Worm (Caenorhabditis elegans) whole organism, young adult: Measurements from ENCODE around the gene B0001.4.

Experiments
- D2030.7 ChIP-seq: fragments of 200-800 bp; sonication (Bioruptor generic); IDR thresholded peaks from 2 replicates; pipeline ENCODE4 v1.3.6; 2022; ENCODE audit warnings: missing genetic modification reagents, missing genetic modification characterization, missing compliant biosample characterization
- F33H1.4 ChIP-seq: fragments of 200-800 bp; sonication (Bioruptor generic); IDR thresholded peaks from 2 replicates; pipeline ENCODE4 v1.3.6; 2022; ENCODE audit warnings: missing genetic modification reagents, missing genetic modification characterization, missing compliant biosample characterization
- F57A8.1 ChIP-seq: fragments of 200-800 bp; sonication (Bioruptor generic); optimal IDR thresholded peaks from 2 replicates; lab custom pipeline; 2018; ENCODE audit warnings: mild to moderate bottlenecking, missing genetic modification characterization, moderate library complexity, missing compliant biosample characterization
- Y53F4B.3 ChIP-seq: fragments of 200-800 bp; sonication (Bioruptor generic); IDR thresholded peaks from 2 replicates; pipeline ENCODE4 v1.3.6; 2022; ENCODE audit warnings: missing genetic modification reagents, missing genetic modification characterization, missing compliant biosample characterization
- Y67H2A.10 ChIP-seq: fragments of 200-800 bp; sonication (Bioruptor generic); conservative IDR thresholded peaks from 2 replicates; pipeline ENCODE4 v1.3.6; 2022; ENCODE audit warnings: missing genetic modification reagents, missing genetic modification characterization, missing compliant biosample characterization
- ZK185.1 ChIP-seq: sonication (generic microtip); optimal IDR thresholded peaks from 2 replicates; lab custom pipeline; 2016; ENCODE audit warnings: mild to moderate bottlenecking, missing genetic modification characterization, missing compliant biosample characterization; ENCODE audit not compliant: poor library complexity, severe bottlenecking
- aptf-3 ChIP-seq: fragments of 200-800 bp; sonication (Bioruptor generic); IDR thresholded peaks from 2 replicates; pipeline ENCODE4 v1.3.6; 2022; ENCODE audit warnings: missing genetic modification characterization, missing compliant biosample characterization
- cebp-2 ChIP-seq: fragments of 200-800 bp; sonication (Bioruptor generic); IDR thresholded peaks from 2 replicates; pipeline ENCODE4 v1.3.6; 2022; ENCODE audit warnings: missing genetic modification characterization, missing compliant biosample characterization
- ceh-40 ChIP-seq: fragments of 200-800 bp; sonication (Bioruptor generic); IDR thresholded peaks from 2 replicates; pipeline ENCODE4 v1.3.6; 2022; ENCODE audit warnings: missing genetic modification characterization, missing compliant biosample characterization
- ceh-58 ChIP-seq: fragments of 200-800 bp; sonication (Bioruptor generic); IDR thresholded peaks from 2 replicates; pipeline ENCODE4 v1.3.6; 2022; ENCODE audit warnings: missing genetic modification characterization, missing compliant biosample characterization
- ceh-91 ChIP-seq: fragments of 200-800 bp; sonication (Bioruptor generic); IDR thresholded peaks from 2 replicates; pipeline ENCODE4 v1.3.6; 2022; ENCODE audit warnings: missing genetic modification reagents, missing genetic modification characterization, missing compliant biosample characterization
- dox-1 ChIP-seq: fragments of 200-800 bp; sonication (Bioruptor generic); IDR thresholded peaks from 2 replicates; pipeline ENCODE4 v1.3.6; 2022; ENCODE audit warnings: missing genetic modification reagents, missing genetic modification characterization, missing compliant biosample characterization
- dpl-1 ChIP-seq: fragments of 150-350 bp; optimal IDR thresholded peaks from 2 replicates; lab custom pipeline; 2014; ENCODE audit warnings: missing biosample characterization, missing genetic modification reagents, missing genetic modification characterization
- efl-1 ChIP-seq: fragments of 150-350 bp; optimal IDR thresholded peaks from 2 replicates; lab custom pipeline; 2014; ENCODE audit warnings: missing biosample characterization, missing genetic modification reagents, missing genetic modification characterization
- ekl-4 ChIP-seq: fragments of 200-800 bp; sonication (Bioruptor generic); IDR thresholded peaks from 2 replicates; pipeline ENCODE4 v1.3.6; 2022; ENCODE audit warnings: missing genetic modification reagents, missing genetic modification characterization, missing compliant biosample characterization
- ets-4 ChIP-seq: fragments of 200-800 bp; sonication (Bioruptor generic); optimal IDR thresholded peaks from 2 replicates; lab custom pipeline; 2018; ENCODE audit warnings: mild to moderate bottlenecking, missing genetic modification characterization, missing compliant biosample characterization
- hmg-1.2 ChIP-seq: fragments of 200-800 bp; sonication (Bioruptor generic); IDR thresholded peaks from 2 replicates; pipeline ENCODE4 v1.3.6; 2022; ENCODE audit warnings: missing genetic modification reagents, missing genetic modification characterization, missing compliant biosample characterization
- hsf-1 ChIP-seq: fragments of 200-800 bp; sonication (Bioruptor generic); IDR thresholded peaks from 2 replicates; pipeline ENCODE4 v1.3.6; 2022; ENCODE audit warnings: missing genetic modification reagents, missing genetic modification characterization, missing compliant biosample characterization
- lin-26 ChIP-seq: fragments of 200-800 bp; sonication (Bioruptor generic); IDR thresholded peaks from 2 replicates; pipeline ENCODE4 v1.3.6; 2022; ENCODE audit warnings: missing genetic modification reagents, missing genetic modification characterization, missing compliant biosample characterization
- lin-54 ChIP-seq: fragments of 200-800 bp; sonication (Bioruptor generic); optimal IDR thresholded peaks from 2 replicates; lab custom pipeline; 2018; ENCODE audit warnings: mild to moderate bottlenecking, missing genetic modification characterization, missing compliant biosample characterization
- lsl-1 ChIP-seq: fragments of 200-800 bp; sonication (Bioruptor generic); optimal IDR thresholded peaks from 2 replicates; lab custom pipeline; 2018; ENCODE audit warnings: mild to moderate bottlenecking, missing genetic modification characterization, moderate library complexity, missing compliant biosample characterization
- madf-10 ChIP-seq: sonication (generic microtip); optimal IDR thresholded peaks from 2 replicates; lab custom pipeline; 2016; ENCODE audit warnings: mild to moderate bottlenecking, missing genetic modification characterization, missing compliant biosample characterization
- madf-6 ChIP-seq: fragments of 200-800 bp; sonication (Bioruptor generic); IDR thresholded peaks from 2 replicates; pipeline ENCODE4 v1.3.6; 2022; ENCODE audit warnings: missing genetic modification reagents, missing genetic modification characterization, missing compliant biosample characterization
- madf-8 ChIP-seq: fragments of 200-800 bp; sonication (Bioruptor generic); conservative IDR thresholded peaks from 2 replicates; pipeline ENCODE4 v1.3.6; 2022; ENCODE audit warnings: missing genetic modification reagents, missing genetic modification characterization, missing compliant biosample characterization
- nfya-2 ChIP-seq: fragments of 200-800 bp; sonication (Bioruptor generic); IDR thresholded peaks from 2 replicates; pipeline ENCODE4 v1.3.6; 2022; ENCODE audit warnings: missing genetic modification reagents, missing genetic modification characterization, missing compliant biosample characterization
- nfyb-1 ChIP-seq: fragments of 200-800 bp; sonication (Bioruptor generic); IDR thresholded peaks from 2 replicates; pipeline ENCODE4 v1.3.6; 2022; ENCODE audit warnings: missing genetic modification reagents, missing genetic modification characterization, missing compliant biosample characterization
- pbrm-1 ChIP-seq: fragments of 200-800 bp; sonication (Bioruptor generic); IDR thresholded peaks from 2 replicates; pipeline ENCODE4 v1.3.6; 2022; ENCODE audit warnings: missing genetic modification reagents, missing genetic modification characterization, missing compliant biosample characterization
- snpc-4 ChIP-seq, 5 experiments: fragments of 150-350 bp in 1 of 5; sonication (generic microtip) in 4 of 5; optimal IDR thresholded peaks; 2 replicates each; lab custom pipeline; 2014 to 2018; ENCODE audit warnings: missing genetic modification characterization in 5 of 5, missing biosample characterization in 3 of 5, antibody characterized with exemption in 2 of 5, mild to moderate bottlenecking in 2 of 5, missing compliant biosample characterization in 2 of 5, missing genotype in 2 of 5, moderate library complexity in 2 of 5, missing genetic modification reagents in 1 of 5
- tbp1 ChIP-seq: fragments of 200-800 bp; sonication (Bioruptor generic); optimal IDR thresholded peaks from 2 replicates; lab custom pipeline; 2018; ENCODE audit warnings: mild to moderate bottlenecking, missing genetic modification characterization, missing compliant biosample characterization
- xnd-1 ChIP-seq: sonication (generic microtip); optimal IDR thresholded peaks from 2 replicates; lab custom pipeline; 2016; ENCODE audit warnings: missing genotype, missing genetic modification reagents, missing genetic modification characterization, missing compliant biosample characterization
- zim-3 ChIP-seq: sonication (generic microtip); optimal IDR thresholded peaks from 2 replicates; lab custom pipeline; 2017; ENCODE audit warnings: mild to moderate bottlenecking, missing genetic modification characterization, moderate library complexity, missing compliant biosample characterization

The B0001.4 gene

ce11 chrIV:12156642-12157233, 18.7 kb upstream of the B0001.4 start, which contains the start of gene eri-12:
eri-12 (plus strand) TSS chrIV:12156838.
- TF ChIP-seq madf-10 (no peak), nfya-2 (no peak), ceh-58 (GFP tag; lab: Robert Waterston, UW) (no peak), ets-4 (GFP tag; lab: Kevin White, UChicago) (no peak), Y53F4B.3 (GFP tag; lab: Robert Waterston, UW) (no peak), F33H1.4 (GFP tag; lab: Robert Waterston, UW) (no peak)

DNA sequence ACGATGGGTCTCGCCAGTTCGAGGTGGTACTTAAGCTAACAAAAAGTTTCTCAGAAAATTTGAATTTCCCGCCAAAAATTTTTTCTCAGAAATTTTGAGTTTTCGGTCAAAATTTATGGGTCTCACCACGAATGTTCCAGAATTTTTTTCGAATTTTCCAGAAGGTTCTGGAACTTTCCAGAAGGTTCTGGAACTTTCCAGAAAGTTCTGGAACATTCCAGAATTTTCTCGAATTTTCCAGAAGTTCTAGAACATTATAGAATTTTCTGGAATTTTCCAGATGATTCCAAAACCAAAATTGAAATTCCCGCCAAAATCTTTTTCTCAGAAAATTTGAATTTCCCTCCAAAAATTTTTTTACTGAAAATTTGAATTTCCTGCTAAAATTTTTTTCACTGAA, 17.8 kb upstream of the B0001.4 start:
- TF ChIP-seq hsf-1 (GFP tag; lab: Robert Waterston, UW) (peak; percentile 98), pbrm-1 (peak; percentile 39; the same call in 1 of the 2 replicates), Y67H2A.10 (peak; percentile 64; the same call in 1 of the 2 replicates), cebp-2 (GFP tag; lab: Robert Waterston, UW) (peak; percentile 71; the same call in 1 of the 2 replicates), ekl-4 (GFP tag; lab: Robert Waterston, UW) (peak; percentile 64; the same call in 1 of the 2 replicates), madf-6 (GFP tag; lab: Robert Waterston, UW) (peak; percentile 68), dox-1 (peak; percentile 84), aptf-3 (0 out of 2 replicates have a peak, but pooled peaks have one; percentile 64), ceh-40 (GFP tag; lab: Robert Waterston, UW) (0 out of 2 replicates have a peak, but pooled peaks have one; percentile 30)
- TF ChIP-seq, all 124 proteins: peak for 9; not testable (repeated sequence) for 115

DNA sequence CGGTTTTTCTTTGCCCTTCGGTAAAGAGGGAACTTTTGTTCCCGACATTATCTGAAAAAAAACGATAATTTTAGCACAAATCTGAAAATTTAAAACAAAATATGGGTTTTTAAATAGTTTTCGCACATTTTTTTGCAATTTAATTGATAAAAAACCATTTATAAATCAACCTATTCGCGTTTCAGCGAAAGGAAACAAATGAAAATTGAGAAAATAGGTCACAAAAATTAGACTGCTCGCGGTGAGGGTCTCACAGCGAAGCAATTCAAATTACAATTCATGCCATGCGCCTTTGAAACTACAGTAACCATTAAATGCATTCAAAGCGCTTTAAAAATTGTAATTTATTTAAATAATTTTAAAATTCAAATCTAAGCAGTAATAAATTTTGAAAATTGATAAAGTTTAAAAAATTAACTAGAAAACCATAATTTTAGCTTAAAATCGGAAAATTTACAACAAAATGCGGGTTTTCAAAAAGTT, 16.2 kb upstream of the B0001.4 start, which contains the start of gene B0001.7:
B0001.7 (minus strand) TSS at position 51 of the 483 bp plus-strand sequence.
- TF ChIP-seq madf-8 (GFP tag; lab: Robert Waterston, UW) (peak; percentile 76), nfyb-1 (GFP tag; lab: Robert Waterston, UW) (no peak), hmg-1.2 (GFP tag; lab: Robert Waterston, UW) (no peak), F33H1.4 (GFP tag; lab: Robert Waterston, UW) (peak; percentile 86), ets-4 (GFP tag; lab: Kevin White, UChicago) (no peak), xnd-1 (tag; lab: Kevin White, UChicago) (peak; percentile 83), ZK185.1 (tag; lab: Kevin White, UChicago) (no peak), snpc-4 (GFP tag; optimal IDR thresholded peaks at IDR 0.05; lab: Kevin White, UChicago) (no peak), snpc-4 (tag; optimal IDR thresholded peaks at IDR 0.05; lab: Kevin White, UChicago) (peak in 1 of 4 experiments; percentile 36), tbp1 (GFP tag; lab: Kevin White, UChicago) (peak; percentile 22), efl-1 (GFP tag; lab: Kevin White, UChicago) (peak; percentile 69), F57A8.1 (GFP tag; lab: Kevin White, UChicago) (no peak), ekl-4 (GFP tag; lab: Robert Waterston, UW) (no peak), madf-6 (GFP tag; lab: Robert Waterston, UW) (peak; percentile 88), D2030.7 (GFP tag; lab: Robert Waterston, UW) (peak; percentile 46; the same call in 1 of the 2 replicates), zim-3 (tag; lab: Kevin White, UChicago) (no peak), lsl-1 (peak; percentile 90), dpl-1 (no peak), ceh-91 (GFP tag; lab: Robert Waterston, UW) (peak; percentile 65; the same call in 1 of the 2 replicates), lin-54 (GFP tag; lab: Kevin White, UChicago) (peak; percentile 66), Y53F4B.3 (GFP tag; lab: Robert Waterston, UW) (no peak)

ce11 chrIV:12150877-12151276, 12.9 kb upstream of the B0001.4 start, which contains the start of gene B0001.2:
B0001.2 (minus strand) TSS chrIV:12150977.
- 0 out of 2 replicates have a peak, but pooled peaks have one; percentile 50 for TF ChIP-seq lin-26
- no peak for TF ChIP-seq F57A8.1 (GFP tag; lab: Kevin White, UChicago)
- 0 out of 2 replicates have a peak, but pooled peaks have one; percentile 17 for TF ChIP-seq hmg-1.2 (GFP tag; lab: Robert Waterston, UW)
